Worm (Caenorhabditis elegans) whole organism, mixed stage, embryonic: ENCODE results near the gene sri-37.
"Not testable (repeated sequence)": the region's sequence is repeated elsewhere in the genome, so short reads cannot be mapped to it uniquely, and the experiment has no call there.

Experiments
- M03D4.4 ChIP-seq: sonication (generic microtip); optimal IDR thresholded peaks from 2 replicates; lab custom pipeline; 2017; ENCODE audit warnings: mild to moderate bottlenecking, missing genetic modification characterization, missing compliant biosample characterization
- bed-3 ChIP-seq: fragments of 200-800 bp; sonication (Bioruptor generic); optimal IDR thresholded peaks from 3 replicates; lab custom pipeline; 2018; ENCODE audit warnings: mild to moderate bottlenecking, missing genetic modification characterization, moderate library complexity, missing compliant biosample characterization
- ceh-39 ChIP-seq: fragments of 150-350 bp; optimal IDR thresholded peaks from 2 replicates; lab custom pipeline; 2014; ENCODE audit warnings: missing biosample characterization, missing genetic modification characterization
- ceh-43 ChIP-seq: fragments of 200-800 bp; sonication (Bioruptor generic); optimal IDR thresholded peaks from 2 replicates; lab custom pipeline; 2018; ENCODE audit warnings: mild to moderate bottlenecking, missing genetic modification characterization, moderate library complexity, missing compliant biosample characterization
- ceh-83 ChIP-seq: fragments of 200-800 bp; sonication (Bioruptor generic); optimal IDR thresholded peaks from 2 replicates; lab custom pipeline; 2018; ENCODE audit warnings: mild to moderate bottlenecking, missing genetic modification characterization, missing compliant biosample characterization
- ces-1 ChIP-seq: fragments of 150-350 bp; optimal IDR thresholded peaks from 2 replicates; lab custom pipeline; 2014; ENCODE audit warnings: missing biosample characterization, missing genetic modification reagents, missing genetic modification characterization
- cnd-1 ChIP-seq: fragments of 200-800 bp; sonication (Bioruptor generic); optimal IDR thresholded peaks from 2 replicates; lab custom pipeline; 2018; ENCODE audit warnings: mild to moderate bottlenecking, missing genetic modification characterization, missing compliant biosample characterization
- drap-1 ChIP-seq: fragments of 200-800 bp; sonication (Bioruptor generic); optimal IDR thresholded peaks from 3 replicates; lab custom pipeline; 2018; ENCODE audit warnings: mild to moderate bottlenecking, missing genetic modification characterization, missing compliant biosample characterization
- elt-1 ChIP-seq: sonication (generic microtip); optimal IDR thresholded peaks from 2 replicates; lab custom pipeline; 2017; ENCODE audit warnings: missing genetic modification characterization, mild to moderate bottlenecking, missing compliant biosample characterization, antibody characterized with exemption, moderate library complexity, borderline replicate concordance; ENCODE audit not compliant: insufficient read depth
- elt-3 ChIP-seq: fragments of 150-350 bp; optimal IDR thresholded peaks from 2 replicates; lab custom pipeline; 2014; ENCODE audit warnings: missing biosample characterization, missing genetic modification characterization
- flh-1 ChIP-seq: fragments of 200-800 bp; sonication (Bioruptor generic); optimal IDR thresholded peaks from 2 replicates; lab custom pipeline; 2018; ENCODE audit warnings: mild to moderate bottlenecking, missing genetic modification characterization, moderate library complexity, missing compliant biosample characterization
- ham-2 ChIP-seq: fragments of 200-800 bp; sonication (Bioruptor generic); optimal IDR thresholded peaks from 2 replicates; lab custom pipeline; 2018; ENCODE audit warnings: mild to moderate bottlenecking, missing genetic modification characterization, missing compliant biosample characterization
- lin-13 ChIP-seq: fragments of 150-350 bp; optimal IDR thresholded peaks from 2 replicates; lab custom pipeline; 2014; ENCODE audit warnings: missing biosample characterization, missing genetic modification characterization
- lin-32 ChIP-seq: fragments of 200-800 bp; sonication (Bioruptor generic); optimal IDR thresholded peaks from 2 replicates; lab custom pipeline; 2018; ENCODE audit warnings: mild to moderate bottlenecking, missing genetic modification characterization, missing compliant biosample characterization
- lsy-2 ChIP-seq: fragments of 150-350 bp; optimal IDR thresholded peaks from 2 replicates; lab custom pipeline; 2014; ENCODE audit warnings: missing biosample characterization, missing genetic modification characterization
- mab-5 ChIP-seq: fragments of 150-350 bp; optimal IDR thresholded peaks from 2 replicates; lab custom pipeline; 2014; ENCODE audit warnings: missing biosample characterization, missing genetic modification characterization
- mep-1 ChIP-seq: fragments of 150-350 bp; optimal IDR thresholded peaks from 2 replicates; lab custom pipeline; 2017; ENCODE audit warnings: missing biosample characterization, missing genetic modification reagents, missing genetic modification characterization, inconsistent platforms
- nhr-12 ChIP-seq: fragments of 150-350 bp; optimal IDR thresholded peaks from 2 replicates; lab custom pipeline; 2014; ENCODE audit warnings: missing biosample characterization, missing genetic modification characterization
- nhr-237 ChIP-seq: fragments of 150-350 bp; optimal IDR thresholded peaks from 2 replicates; lab custom pipeline; 2014; ENCODE audit warnings: missing biosample characterization, missing genetic modification characterization
- nhr-28 ChIP-seq: fragments of 150-350 bp; optimal IDR thresholded peaks from 2 replicates; lab custom pipeline; 2014; ENCODE audit warnings: missing biosample characterization, missing genetic modification characterization
- nhr-76 ChIP-seq: sonication (generic microtip); optimal IDR thresholded peaks from 2 replicates; lab custom pipeline; 2017; ENCODE audit warnings: missing biosample characterization, missing genetic modification characterization
- pha-4 ChIP-seq: fragments of 150-350 bp; optimal IDR thresholded peaks from 2 replicates; lab custom pipeline; 2018; ENCODE audit warnings: missing biosample characterization, missing genetic modification reagents, missing genetic modification characterization
- sem-2 ChIP-seq: fragments of 200-800 bp; sonication (Bioruptor generic); optimal IDR thresholded peaks from 2 replicates; lab custom pipeline; 2018; ENCODE audit warnings: mild to moderate bottlenecking, missing genetic modification characterization, missing compliant biosample characterization
- snpc-4 ChIP-seq: fragments of 150-350 bp; optimal IDR thresholded peaks from 2 replicates; lab custom pipeline; 2014; ENCODE audit warnings: missing biosample characterization, missing genetic modification characterization
- sptf-1 ChIP-seq: sonication (generic microtip); optimal IDR thresholded peaks from 2 replicates; lab custom pipeline; 2017; ENCODE audit warnings: mild to moderate bottlenecking, missing genetic modification characterization, moderate library complexity, missing compliant biosample characterization
- tbx-8 ChIP-seq: fragments of 200-800 bp; sonication (Bioruptor generic); optimal IDR thresholded peaks from 2 replicates; lab custom pipeline; 2018; ENCODE audit warnings: mild to moderate bottlenecking, missing genetic modification characterization, moderate library complexity, missing compliant biosample characterization
- unc-120 ChIP-seq: sonication (generic microtip); optimal IDR thresholded peaks from 2 replicates; lab custom pipeline; 2017; ENCODE audit warnings: missing genetic modification characterization, missing compliant biosample characterization; ENCODE audit not compliant: poor library complexity, severe bottlenecking
- unc-39 ChIP-seq: fragments of 150-350 bp; optimal IDR thresholded peaks from 2 replicates; lab custom pipeline; 2014; ENCODE audit warnings: missing biosample characterization, missing genetic modification characterization
- unc-62 ChIP-seq: fragments of 150-350 bp; optimal IDR thresholded peaks from 2 replicates; lab custom pipeline; 2014; ENCODE audit warnings: missing biosample characterization, missing genetic modification reagents, missing genetic modification characterization
- zip-8 ChIP-seq: fragments of 150-350 bp; optimal IDR thresholded peaks from 2 replicates; lab custom pipeline; 2014; ENCODE audit warnings: missing biosample characterization, missing genetic modification characterization
- ztf-11 ChIP-seq: fragments of 150-350 bp; optimal IDR thresholded peaks from 2 replicates; lab custom pipeline; 2014; ENCODE audit warnings: missing biosample characterization, missing genetic modification characterization

Gene sri-37

DNA sequence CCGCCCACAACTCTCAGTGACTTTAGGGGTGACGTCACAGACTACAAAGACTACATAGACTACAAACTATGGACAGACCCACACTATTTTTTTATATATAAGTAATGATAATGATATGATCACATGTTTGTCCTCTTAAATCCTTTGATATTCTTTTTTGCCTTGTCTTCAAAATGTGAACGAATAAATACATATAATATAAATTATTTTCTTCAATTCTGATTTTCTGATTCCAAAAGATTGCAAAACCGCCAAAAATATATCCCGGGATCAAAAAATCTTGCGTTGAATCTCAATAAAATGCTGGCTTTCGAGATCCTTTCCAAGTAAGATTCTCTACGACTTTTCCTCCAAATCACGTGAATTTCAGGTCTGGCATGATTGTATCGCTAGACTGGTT lies 29.2 kb upstream of the sri-37 start, which contains the start of gene F33H12.1:
Gene F33H12.1, plus strand, starts transcription at position 301 of the 400 bp plus-strand sequence.
- not testable (repeated sequence) for TF ChIP-seq M03D4.4; ceh-83; nhr-76 (tag; lab: Kevin White, UChicago)

DNA sequence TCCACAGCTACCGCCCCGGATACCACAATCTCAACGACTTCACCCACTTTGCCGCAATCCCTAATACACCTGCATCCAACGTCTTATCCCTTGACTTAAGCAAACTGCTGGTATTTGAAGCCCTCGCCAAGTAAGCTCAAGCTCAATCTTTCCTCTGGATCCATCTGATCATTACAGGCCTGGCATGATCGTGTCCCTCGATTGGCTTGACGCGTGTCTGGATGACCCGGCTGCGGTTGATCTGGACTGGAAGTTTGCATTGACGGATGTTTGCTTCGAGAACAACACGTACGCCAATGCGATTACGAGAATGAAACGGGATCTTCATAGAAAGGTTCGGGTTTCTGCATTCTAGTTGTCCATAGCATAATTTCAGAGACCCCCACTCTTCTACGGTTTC lies 28.4 kb upstream of the sri-37 start:
- no peak for TF ChIP-seq drap-1 (GFP tag; lab: Kevin White, UChicago)
- TF ChIP-seq elt-1: no peak
- TF ChIP-seq pha-4 (tag; lab: Kevin White, UChicago): no peak
- TF ChIP-seq lsy-2 (tag; lab: Kevin White, UChicago): no peak
- no peak for TF ChIP-seq tbx-8
- no peak for TF ChIP-seq nhr-237
- no peak for TF ChIP-seq mab-5 (tag; lab: Kevin White, UChicago)
- no peak for TF ChIP-seq M03D4.4
- TF ChIP-seq elt-3 (tag; lab: Kevin White, UChicago): no peak
- no peak for TF ChIP-seq cnd-1 (tag; lab: Kevin White, UChicago)
- TF ChIP-seq unc-39 (tag; lab: Kevin White, UChicago): no peak
- TF ChIP-seq ztf-11 (tag; lab: Kevin White, UChicago): no peak
- no peak for TF ChIP-seq nhr-28 (tag; lab: Kevin White, UChicago)
- no peak for TF ChIP-seq ham-2
- TF ChIP-seq sptf-1 (tag; lab: Kevin White, UChicago): no peak
- TF ChIP-seq zip-8: no peak

DNA sequence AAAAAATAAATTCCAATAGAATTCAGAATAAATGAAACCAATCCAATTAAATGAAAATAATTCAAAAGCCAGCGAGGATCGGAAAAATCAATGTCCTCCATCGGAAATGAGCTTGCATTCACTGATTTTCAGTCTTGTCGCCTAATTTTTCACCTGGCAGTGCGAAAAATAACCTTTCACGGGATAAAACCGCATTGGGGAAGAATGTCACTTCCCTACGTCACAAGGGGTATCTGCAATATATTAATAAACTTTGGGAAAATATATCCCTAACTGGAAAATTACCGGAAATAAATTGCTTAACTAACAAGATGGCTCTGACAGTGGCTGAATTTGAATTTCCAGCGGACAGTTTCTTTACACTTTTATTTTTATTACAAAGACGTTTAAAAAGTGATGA lies 24.1 kb upstream of the sri-37 start, which contains the start of gene sri-77:
Gene sri-77, minus strand, starts transcription at position 101 of the 400 bp plus-strand sequence.
- no peak for TF ChIP-seq snpc-4 (tag; lab: Kevin White, UChicago)
- no peak for TF ChIP-seq sem-2 (GFP tag; lab: Kevin White, UChicago)
- no peak for TF ChIP-seq zip-8
- TF ChIP-seq mab-5 (tag; lab: Kevin White, UChicago): no peak
- no peak for TF ChIP-seq ces-1 (GFP tag; lab: Kevin White, UChicago)
- TF ChIP-seq unc-62 (GFP tag; lab: Kevin White, UChicago): no peak
- TF ChIP-seq lin-13 (tag; lab: Kevin White, UChicago): no peak
- TF ChIP-seq lin-32 (GFP tag; lab: Kevin White, UChicago): no peak
- TF ChIP-seq lsy-2 (tag; lab: Kevin White, UChicago): no peak
- TF ChIP-seq ceh-39 (tag; lab: Kevin White, UChicago): no peak

DNA sequence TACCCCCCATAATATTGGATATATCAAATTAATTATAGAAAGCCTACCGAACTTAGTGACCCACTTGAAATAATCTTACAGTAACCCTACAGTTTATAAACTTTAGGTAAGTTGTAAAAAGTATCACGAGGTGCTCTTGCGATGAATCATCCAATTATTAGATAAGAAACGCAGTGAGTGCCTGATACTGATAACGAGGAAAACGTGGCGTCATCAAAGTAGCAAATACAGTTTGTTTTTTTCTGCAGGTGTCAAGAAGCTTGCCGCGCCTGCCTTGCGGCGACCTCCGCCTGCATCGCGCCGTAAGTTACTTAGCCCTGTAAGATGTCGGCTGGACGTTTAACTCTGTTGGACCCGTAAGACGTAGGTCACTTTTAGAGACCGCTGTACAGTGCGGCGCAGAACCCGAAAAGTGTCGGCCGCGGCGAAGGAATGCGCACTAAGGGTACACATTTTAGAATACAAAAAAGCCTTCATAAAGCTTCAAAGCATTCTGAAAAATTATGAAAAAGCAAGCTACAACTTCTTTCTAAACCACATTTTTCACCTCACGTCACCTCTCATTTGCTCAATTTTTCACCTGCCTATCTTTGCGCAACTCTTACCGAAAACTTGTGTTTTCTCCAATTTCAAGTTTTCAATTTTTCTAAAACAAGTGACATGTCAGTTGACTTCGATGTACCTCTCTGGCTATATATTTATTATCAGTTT lies 19.0 kb upstream of the sri-37 start, which contains the start of gene sri-38:
Gene sri-38, plus strand, starts transcription at position 661 of the 711 bp plus-strand sequence.
- no peak for TF ChIP-seq ceh-83
- no peak for TF ChIP-seq sptf-1 (tag; lab: Kevin White, UChicago)
- no peak for TF ChIP-seq ztf-11 (tag; lab: Kevin White, UChicago)
- TF ChIP-seq mep-1 (tag; lab: Kevin White, UChicago): no peak
- no peak for TF ChIP-seq tbx-8
- no peak for TF ChIP-seq ces-1 (GFP tag; lab: Kevin White, UChicago)
- no peak for TF ChIP-seq cnd-1 (tag; lab: Kevin White, UChicago)
- TF ChIP-seq nhr-237: no peak
- no peak for TF ChIP-seq unc-120 (tag; lab: Kevin White, UChicago)
- no peak for TF ChIP-seq mab-5 (tag; lab: Kevin White, UChicago)
- TF ChIP-seq elt-3 (tag; lab: Kevin White, UChicago): no peak
- no peak for TF ChIP-seq nhr-12 (tag; lab: Kevin White, UChicago)
- TF ChIP-seq bed-3: no peak
- TF ChIP-seq lsy-2 (tag; lab: Kevin White, UChicago): no peak
- no peak for TF ChIP-seq M03D4.4

DNA sequence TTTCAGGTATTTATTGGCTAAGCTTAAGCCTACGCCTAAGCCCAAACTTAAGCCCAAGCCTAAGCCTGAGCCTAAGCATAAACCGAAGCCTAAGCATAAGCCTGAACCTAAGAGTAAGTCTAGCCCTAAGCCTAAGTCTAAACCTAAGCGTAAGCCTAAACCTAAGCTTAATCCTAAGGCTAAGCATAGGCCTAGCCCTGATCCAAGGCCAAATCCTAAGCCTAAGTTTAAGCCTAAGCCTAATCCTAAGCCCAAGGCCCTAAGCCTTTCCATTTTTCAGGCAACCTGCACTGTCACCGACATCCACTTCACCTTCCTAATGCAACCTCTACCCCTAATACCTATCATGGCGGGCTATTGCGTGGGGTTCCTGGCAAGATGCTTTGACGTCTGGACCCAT lies 18.4 kb upstream of the sri-37 start:
- no peak for TF ChIP-seq unc-39 (tag; lab: Kevin White, UChicago)
- no peak for TF ChIP-seq lin-13 (tag; lab: Kevin White, UChicago)
- TF ChIP-seq unc-120 (tag; lab: Kevin White, UChicago): no peak
- TF ChIP-seq mep-1 (tag; lab: Kevin White, UChicago): no peak
- TF ChIP-seq tbx-8: no peak
- no peak for TF ChIP-seq nhr-12 (tag; lab: Kevin White, UChicago)
- no peak for TF ChIP-seq elt-1
- TF ChIP-seq ceh-43: no peak
- TF ChIP-seq nhr-237: no peak
- TF ChIP-seq bed-3: no peak
- no peak for TF ChIP-seq zip-8
- TF ChIP-seq ces-1 (GFP tag; lab: Kevin White, UChicago): no peak
- no peak for TF ChIP-seq flh-1 (GFP tag; lab: Kevin White, UChicago)
- TF ChIP-seq unc-62 (GFP tag; lab: Kevin White, UChicago): no peak
- TF ChIP-seq nhr-76 (tag; lab: Kevin White, UChicago): no peak
- no peak for TF ChIP-seq lin-32 (GFP tag; lab: Kevin White, UChicago)
